Worm (Caenorhabditis elegans) whole organism, L2 larva: Measurements from ENCODE around the gene F22E5.20.
"Not testable (repeated sequence)": the region's sequence is repeated elsewhere in the genome, so short reads cannot be mapped to it uniquely, and the experiment has no call there.

ENCODE experiments used
- C34F6.9 ChIP-seq: fragments of 150-350 bp; optimal IDR thresholded peaks from 2 replicates; lab custom pipeline; 2014; ENCODE audit warnings: missing biosample characterization, missing genetic modification characterization
- F13H6.1 ChIP-seq: sonication (generic microtip); optimal IDR thresholded peaks from 2 replicates; lab custom pipeline; 2016; ENCODE audit warnings: missing genetic modification characterization, missing compliant biosample characterization
- R02D3.7 ChIP-seq: fragments of 150-350 bp; optimal IDR thresholded peaks from 2 replicates; lab custom pipeline; 2014; ENCODE audit warnings: missing biosample characterization, missing genetic modification characterization
- Y55F3AM.14 ChIP-seq: fragments of 200-800 bp; sonication (Bioruptor generic); optimal IDR thresholded peaks from 2 replicates; lab custom pipeline; 2018; ENCODE audit warnings: mild to moderate bottlenecking, missing genetic modification characterization, missing compliant biosample characterization
- ama-1 ChIP-seq: fragments of 150-350 bp; optimal IDR thresholded peaks from 2 replicates; lab custom pipeline; 2018; ENCODE audit warnings: inconsistent platforms
- blmp-1 ChIP-seq: sonication (generic microtip); optimal IDR thresholded peaks from 2 replicates; lab custom pipeline; 2017; ENCODE audit warnings: missing genetic modification characterization, mild to moderate bottlenecking, missing compliant biosample characterization, antibody characterized with exemption, moderate library complexity; ENCODE audit not compliant: insufficient read depth
- ceh-16 ChIP-seq: fragments of 150-350 bp; optimal IDR thresholded peaks from 2 replicates; lab custom pipeline; 2014; ENCODE audit warnings: missing biosample characterization, missing genetic modification characterization
- ceh-82 ChIP-seq: fragments of 150-350 bp; optimal IDR thresholded peaks from 2 replicates; lab custom pipeline; 2014; ENCODE audit warnings: missing biosample characterization, missing genetic modification characterization
- crh-2 ChIP-seq: sonication (generic microtip); optimal IDR thresholded peaks from 2 replicates; lab custom pipeline; 2017; ENCODE audit warnings: missing biosample characterization, missing genetic modification characterization
- dmd-4 ChIP-seq: sonication (generic microtip); optimal IDR thresholded peaks from 2 replicates; lab custom pipeline; 2017; ENCODE audit warnings: missing biosample characterization, missing genetic modification characterization
- egl-27 ChIP-seq: sonication (generic microtip); optimal IDR thresholded peaks from 3 replicates; lab custom pipeline; 2017; ENCODE audit warnings: missing biosample characterization, missing genetic modification reagents, missing genetic modification characterization
- elt-1 ChIP-seq: fragments of 150-350 bp; optimal IDR thresholded peaks from 2 replicates; lab custom pipeline; 2014; ENCODE audit warnings: missing biosample characterization, missing genetic modification characterization
- elt-3 ChIP-seq: sonication (generic microtip); optimal IDR thresholded peaks from 2 replicates; lab custom pipeline; 2017; ENCODE audit warnings: missing biosample characterization, missing genetic modification characterization
- fos-1 ChIP-seq: fragments of 150-350 bp; optimal IDR thresholded peaks from 2 replicates; lab custom pipeline; 2014; ENCODE audit warnings: missing biosample characterization, missing genetic modification characterization
- lin-11 ChIP-seq: fragments of 150-350 bp; sonication (generic microtip); optimal IDR thresholded peaks from 2 replicates; lab custom pipeline; 2014; ENCODE audit warnings: missing biosample characterization, missing genetic modification characterization, inconsistent platforms, mixed read lengths
- lin-13 ChIP-seq: fragments of 150-350 bp; optimal IDR thresholded peaks from 2 replicates; lab custom pipeline; 2014; ENCODE audit warnings: missing biosample characterization, missing genetic modification reagents, missing genetic modification characterization
- lin-39 ChIP-seq: fragments of 150-350 bp; optimal IDR thresholded peaks from 2 replicates; lab custom pipeline; 2014; ENCODE audit warnings: missing biosample characterization, missing genetic modification reagents, missing genetic modification characterization
- lsy-2 ChIP-seq, 2 experiments: fragments of 150-350 bp in 1 of 2; sonication (generic microtip) in 1 of 2; optimal IDR thresholded peaks; 2 replicates each; lab custom pipeline; 2014 to 2017; ENCODE audit warnings: missing biosample characterization in 2 of 2, missing genetic modification characterization in 2 of 2
- mab-5 ChIP-seq: fragments of 150-350 bp; optimal IDR thresholded peaks from 2 replicates; lab custom pipeline; 2014; ENCODE audit warnings: missing biosample characterization, missing genetic modification characterization
- mbf-1 ChIP-seq: sonication (generic microtip); optimal IDR thresholded peaks from 2 replicates; lab custom pipeline; 2017; ENCODE audit warnings: missing biosample characterization, missing genetic modification characterization
- mdl-1 ChIP-seq, 2 experiments: fragments of 150-350 bp in 1 of 2; sonication (generic microtip) in 1 of 2; optimal IDR thresholded peaks; 2 replicates each; lab custom pipeline; 2017; ENCODE audit warnings: missing biosample characterization in 2 of 2, missing genetic modification characterization in 2 of 2
- nhr-10 ChIP-seq: sonication (generic microtip); optimal IDR thresholded peaks from 2 replicates; lab custom pipeline; 2017; ENCODE audit warnings: missing biosample characterization, missing genetic modification characterization
- nhr-11 ChIP-seq: fragments of 150-350 bp; optimal IDR thresholded peaks from 2 replicates; lab custom pipeline; 2014; ENCODE audit warnings: missing biosample characterization, missing genetic modification characterization
- nhr-129 ChIP-seq: fragments of 150-350 bp; optimal IDR thresholded peaks from 2 replicates; lab custom pipeline; 2014; ENCODE audit warnings: missing biosample characterization, missing genetic modification characterization
- nhr-23 ChIP-seq: fragments of 150-350 bp; optimal IDR thresholded peaks from 2 replicates; lab custom pipeline; 2014; ENCODE audit warnings: missing biosample characterization, missing genetic modification reagents, missing genetic modification characterization
- nhr-237 ChIP-seq: fragments of 150-350 bp; optimal IDR thresholded peaks from 2 replicates; lab custom pipeline; 2014; ENCODE audit warnings: missing biosample characterization, missing genetic modification characterization
- nhr-25 ChIP-seq: fragments of 150-350 bp; sonication (generic microtip); optimal IDR thresholded peaks from 3 replicates; lab custom pipeline; 2014; ENCODE audit warnings: missing biosample characterization, missing genetic modification characterization
- nhr-77 ChIP-seq: fragments of 150-350 bp; optimal IDR thresholded peaks from 2 replicates; lab custom pipeline; 2014; ENCODE audit warnings: missing biosample characterization, missing genetic modification characterization
- peb-1 ChIP-seq: fragments of 150-350 bp; optimal IDR thresholded peaks from 2 replicates; lab custom pipeline; 2014; ENCODE audit warnings: missing biosample characterization, missing genetic modification characterization
- sem-4 ChIP-seq: fragments of 150-350 bp; optimal IDR thresholded peaks from 2 replicates; lab custom pipeline; 2014; ENCODE audit warnings: missing biosample characterization, missing genetic modification reagents, missing genetic modification characterization
- sma-9 ChIP-seq, 2 experiments: fragments of 150-350 bp in 1 of 2; sonication (generic microtip) in 1 of 2; optimal IDR thresholded peaks; 2 replicates each; lab custom pipeline; 2014 to 2016; ENCODE audit warnings: missing genetic modification characterization in 2 of 2, mild to moderate bottlenecking in 1 of 2, missing biosample characterization in 1 of 2, missing compliant biosample characterization in 1 of 2, missing genetic modification reagents in 1 of 2, moderate library complexity in 1 of 2
- snpc-4 ChIP-seq: fragments of 150-350 bp; optimal IDR thresholded peaks from 2 replicates; lab custom pipeline; 2014; ENCODE audit warnings: missing biosample characterization, missing genetic modification characterization
- unc-55 ChIP-seq: fragments of 150-350 bp; sonication (generic microtip); optimal IDR thresholded peaks from 3 replicates; lab custom pipeline; 2014; ENCODE audit warnings: missing biosample characterization, missing genetic modification reagents, missing genetic modification characterization
- unc-62 ChIP-seq: fragments of 150-350 bp; optimal IDR thresholded peaks from 2 replicates; lab custom pipeline; 2014; ENCODE audit warnings: missing biosample characterization, missing genetic modification reagents, missing genetic modification characterization
- zag-1 ChIP-seq: fragments of 150-350 bp; optimal IDR thresholded peaks from 2 replicates; lab custom pipeline; 2014; ENCODE audit warnings: missing biosample characterization, missing genetic modification characterization
- ztf-1 ChIP-seq: fragments of 200-800 bp; sonication (Bioruptor generic); conservative IDR thresholded peaks from 2 replicates; pipeline ENCODE4 v1.3.6; 2022; ENCODE audit warnings: missing genetic modification characterization, missing compliant biosample characterization
- ztf-11 ChIP-seq: sonication (generic microtip); optimal IDR thresholded peaks from 2 replicates; lab custom pipeline; 2017; ENCODE audit warnings: missing biosample characterization, missing genetic modification characterization
- ztf-4 ChIP-seq: fragments of 150-350 bp; optimal IDR thresholded peaks from 2 replicates; lab custom pipeline; 2014; ENCODE audit warnings: missing biosample characterization, missing genetic modification characterization

F22E5.20 gene

ce11 chrII:2690080-2690479 lies 16.6 kb upstream of the F22E5.20 start, which contains the start of gene nspf-3:
TSS of gene nspf-3 (minus strand) at chrII:2690180.
- TF ChIP-seq ztf-11 (tag; lab: Kevin White, UChicago) = no peak
- TF ChIP-seq lin-11 (tag; lab: Kevin White, UChicago) = no peak
- TF ChIP-seq ztf-4 (tag; lab: Kevin White, UChicago) = no peak
- no peak for TF ChIP-seq mab-5 (tag; lab: Kevin White, UChicago)
- TF ChIP-seq ama-1 (lab: Kevin White, UChicago) = no peak
- TF ChIP-seq nhr-129 (tag; lab: Kevin White, UChicago) = no peak
- no peak for TF ChIP-seq ceh-82 (tag; lab: Kevin White, UChicago)
- no peak for TF ChIP-seq nhr-237 (tag; lab: Kevin White, UChicago)
- TF ChIP-seq sma-9 (GFP tag; optimal IDR thresholded peaks at IDR 0.05; lab: Kevin White, UChicago) = no peak
- no peak for TF ChIP-seq sma-9 (tag; optimal IDR thresholded peaks at IDR 0.05; lab: Kevin White, UChicago)
- TF ChIP-seq nhr-11 = no peak
- no peak for TF ChIP-seq unc-62
- no peak for TF ChIP-seq ztf-1 (GFP tag; lab: Robert Waterston, UW)
- TF ChIP-seq fos-1 (tag; lab: Kevin White, UChicago) = no peak
- TF ChIP-seq mbf-1 (tag; lab: Kevin White, UChicago) = no peak
- no peak for TF ChIP-seq dmd-4 (tag; lab: Kevin White, UChicago)
- TF ChIP-seq nhr-10 = no peak
- TF ChIP-seq sem-4 = no peak

- TF ChIP-seq unc-62, zag-1, R02D3.7: not testable (repeated sequence)
These were observed 15.2 kb upstream of the F22E5.20 start, which contains the start of gene nspf-2 for ce11 chrII:2688616-2689015. TSS of gene nspf-2 (plus strand) at chrII:2688916.

ce11 chrII:2686985-2687675 lies 13.7 kb upstream of the F22E5.20 start, which contains the start of the genes sup-9 and nspf-1:
TSS of gene sup-9 (minus strand) at chrII:2687027.
TSS of gene nspf-1 (plus strand) at chrII:2687625.
- TF ChIP-seq egl-27 (tag; lab: Kevin White, UChicago) (no peak), nhr-129 (tag; lab: Kevin White, UChicago) (no peak), unc-62 (no peak), C34F6.9 (tag; lab: Kevin White, UChicago) (peak; percentile 26), lsy-2 (tag; optimal IDR thresholded peaks at IDR 0.05; lab: Kevin White, UChicago) (peak in 1 of 2 experiments; percentile 28), crh-2 (tag; lab: Kevin White, UChicago) (no peak), F13H6.1 (tag; lab: Kevin White, UChicago) (peak; percentile 44), zag-1 (no peak), lin-13 (GFP tag; lab: Kevin White, UChicago) (peak; percentile 59), sma-9 (GFP tag; optimal IDR thresholded peaks at IDR 0.05; lab: Kevin White, UChicago) (peak; percentile 49), sma-9 (tag; optimal IDR thresholded peaks at IDR 0.05; lab: Kevin White, UChicago) (no peak), peb-1 (tag; lab: Kevin White, UChicago) (no peak), mdl-1 (tag; optimal IDR thresholded peaks at IDR 0.05; lab: Kevin White, UChicago) (no peak), lin-39 (tag; lab: Kevin White, UChicago) (no peak), sem-4 (peak; percentile 24), fos-1 (tag; lab: Kevin White, UChicago) (no peak)

ce11 chrII:2684783-2685182 lies 11.3 kb upstream of the F22E5.20 start:
- no peak for TF ChIP-seq lin-39 (tag; lab: Kevin White, UChicago)
- TF ChIP-seq ceh-16 (tag; lab: Kevin White, UChicago) = no peak
- no peak for TF ChIP-seq unc-55 (GFP tag; lab: Kevin White, UChicago)
- TF ChIP-seq nhr-23 (tag; lab: Kevin White, UChicago) = no peak
- no peak for TF ChIP-seq C34F6.9 (tag; lab: Kevin White, UChicago)
- TF ChIP-seq elt-3 (tag; lab: Kevin White, UChicago) = no peak
- no peak for TF ChIP-seq ztf-1 (GFP tag; lab: Robert Waterston, UW)
- no peak for TF ChIP-seq nhr-11
- TF ChIP-seq elt-1 (tag; lab: Kevin White, UChicago) = no peak
- TF ChIP-seq lin-11 (tag; lab: Kevin White, UChicago) = no peak
- no peak for TF ChIP-seq R02D3.7
- TF ChIP-seq nhr-25 = no peak
- no peak for TF ChIP-seq blmp-1 (tag; lab: Kevin White, UChicago)
- no peak for TF ChIP-seq F13H6.1 (tag; lab: Kevin White, UChicago)
- no peak for TF ChIP-seq snpc-4 (tag; lab: Kevin White, UChicago)
- TF ChIP-seq nhr-77 (tag; lab: Kevin White, UChicago) = no peak
- no peak for TF ChIP-seq ztf-4 (tag; lab: Kevin White, UChicago)
- no peak for TF ChIP-seq Y55F3AM.14 (GFP tag; lab: Kevin White, UChicago)
